Fruit fly (Drosophila melanogaster) whole organism, prepupa: ENCODE measurements around the gene Edc3.

Experiments
- Blimp-1 ChIP-seq: fragments of 200-800 bp; sonication (Bioruptor generic); optimal IDR thresholded peaks from 3 replicates; lab custom pipeline; 2017; ENCODE audit warnings: missing biosample characterization, missing genetic modification characterization, mild to moderate bottlenecking, moderate library complexity, missing genetic modification reagents
- CG10631 ChIP-seq: fragments of 200-800 bp; sonication (Bioruptor generic); optimal IDR thresholded peaks from 2 replicates; lab custom pipeline; 2016; ENCODE audit warnings: missing biosample characterization, missing genetic modification characterization
- CG10669 ChIP-seq: fragments of 200-800 bp; sonication (Bioruptor generic); optimal IDR thresholded peaks from 3 replicates; lab custom pipeline; 2018; ENCODE audit warnings: missing biosample characterization, mild to moderate bottlenecking, missing genetic modification characterization, moderate library complexity
- CG11902 ChIP-seq: fragments of 200-800 bp; sonication (Bioruptor generic); optimal IDR thresholded peaks from 3 replicates; lab custom pipeline; 2016; ENCODE audit warnings: missing biosample characterization, missing genetic modification characterization
- CG15336 ChIP-seq: fragments of 200-800 bp; sonication (Bioruptor generic); IDR thresholded peaks from 2 replicates; pipeline ENCODE4 v1.3.6; 2022; ENCODE audit warnings: missing biosample characterization, missing genetic modification characterization
- CG1621 ChIP-seq: fragments of 200-800 bp; sonication (Bioruptor generic); optimal IDR thresholded peaks from 3 replicates; lab custom pipeline; 2018; ENCODE audit warnings: missing biosample characterization, mild to moderate bottlenecking, missing genetic modification characterization
- CG16779 ChIP-seq: fragments of 200-800 bp; sonication (Bioruptor generic); optimal IDR thresholded peaks from 3 replicates; lab custom pipeline; 2017; ENCODE audit warnings: missing biosample characterization, mild to moderate bottlenecking, missing genetic modification characterization
- CG32006 ChIP-seq: fragments of 200-800 bp; sonication (Bioruptor generic); optimal IDR thresholded peaks from 3 replicates; lab custom pipeline; 2017; ENCODE audit warnings: missing biosample characterization, mild to moderate bottlenecking, missing genetic modification characterization
- CG34406 ChIP-seq: fragments of 200-800 bp; sonication (Bioruptor generic); optimal IDR thresholded peaks from 3 replicates; lab custom pipeline; 2016; ENCODE audit warnings: missing biosample characterization, missing genetic modification characterization
- CG3919 ChIP-seq: fragments of 200-800 bp; sonication (Bioruptor generic); optimal IDR thresholded peaks from 3 replicates; lab custom pipeline; 2016; ENCODE audit warnings: missing biosample characterization, missing genetic modification characterization
- CG4318 ChIP-seq: fragments of 200-800 bp; sonication (Bioruptor generic); optimal IDR thresholded peaks from 3 replicates; lab custom pipeline; 2017; ENCODE audit warnings: missing biosample characterization, mild to moderate bottlenecking, missing genetic modification characterization
- CG6276 ChIP-seq: fragments of 200-800 bp; sonication (Bioruptor generic); optimal IDR thresholded peaks from 2 replicates; lab custom pipeline; 2017; ENCODE audit warnings: missing biosample characterization, mild to moderate bottlenecking, missing genetic modification characterization
- CG6792 ChIP-seq: fragments of 200-800 bp; sonication (Bioruptor generic); optimal IDR thresholded peaks from 3 replicates; lab custom pipeline; 2016; ENCODE audit warnings: missing biosample characterization, missing genetic modification characterization
- CG6854 ChIP-seq: fragments of 200-800 bp; sonication (Bioruptor generic); optimal IDR thresholded peaks from 2 replicates; lab custom pipeline; 2017; ENCODE audit warnings: missing biosample characterization, mild to moderate bottlenecking, missing genetic modification characterization
- CG7368 ChIP-seq: fragments of 200-800 bp; sonication (Bioruptor generic); optimal IDR thresholded peaks from 3 replicates; lab custom pipeline; 2016; ENCODE audit warnings: missing biosample characterization, missing genetic modification characterization
- CG8119 ChIP-seq: fragments of 200-800 bp; sonication (Bioruptor generic); IDR thresholded peaks from 3 replicates; pipeline ENCODE4 v1.3.6; 2022; ENCODE audit warnings: missing biosample characterization, missing genetic modification characterization
- CG8319 ChIP-seq: fragments of 200-800 bp; sonication (Bioruptor generic); optimal IDR thresholded peaks from 3 replicates; lab custom pipeline; 2016; ENCODE audit warnings: missing biosample characterization, missing genetic modification characterization
- CG9139 ChIP-seq: fragments of 200-800 bp; sonication (Bioruptor generic); optimal IDR thresholded peaks from 3 replicates; lab custom pipeline; 2017; ENCODE audit warnings: missing biosample characterization, mild to moderate bottlenecking, missing genetic modification characterization
- Eip78C ChIP-seq: fragments of 200-800 bp; sonication (Bioruptor generic); peaks from one replicate; lab custom pipeline; 2016; ENCODE audit warnings: missing biosample characterization, missing genetic modification characterization
- Eip93F ChIP-seq: fragments of 200-800 bp; sonication (Bioruptor generic); optimal IDR thresholded peaks from 2 replicates; lab custom pipeline; 2016; ENCODE audit warnings: missing biosample characterization, mild to moderate bottlenecking, missing genetic modification characterization
- Hr38 ChIP-seq: sonication (Bioruptor generic); optimal IDR thresholded peaks from 2 replicates; lab custom pipeline; 2016; ENCODE audit warnings: missing biosample characterization, missing genetic modification characterization
- Hr39 ChIP-seq: fragments of 200-800 bp; sonication (Bioruptor generic); optimal IDR thresholded peaks from 2 replicates; lab custom pipeline; 2016; ENCODE audit warnings: missing biosample characterization, missing genetic modification characterization
- Hr4 ChIP-seq: fragments of 200-800 bp; sonication (Bioruptor generic); optimal IDR thresholded peaks from 3 replicates; lab custom pipeline; 2016; ENCODE audit warnings: missing biosample characterization, missing genetic modification characterization
- Lpt ChIP-seq: fragments of 200-800 bp; sonication (Bioruptor generic); optimal IDR thresholded peaks from 3 replicates; lab custom pipeline; 2016; ENCODE audit warnings: missing biosample characterization, missing genetic modification characterization
- Met ChIP-seq: fragments of 200-800 bp; sonication (Bioruptor generic); optimal IDR thresholded peaks from 3 replicates; lab custom pipeline; 2016; ENCODE audit warnings: missing biosample characterization, missing genetic modification characterization
- Smox ChIP-seq: fragments of 200-800 bp; sonication (Bioruptor generic); optimal IDR thresholded peaks from 3 replicates; lab custom pipeline; 2016; ENCODE audit warnings: missing biosample characterization, missing genetic modification characterization
- Sox14 ChIP-seq: fragments of 200-800 bp; sonication (Bioruptor generic); optimal IDR thresholded peaks from 3 replicates; lab custom pipeline; 2016; ENCODE audit warnings: missing biosample characterization, missing genetic modification characterization
- Sox15 ChIP-seq: fragments of 200-800 bp; sonication (Bioruptor generic); optimal IDR thresholded peaks from 3 replicates; lab custom pipeline; 2016; ENCODE audit warnings: missing biosample characterization, missing genetic modification characterization
- cyc ChIP-seq: fragments of 200-800 bp; sonication (Bioruptor generic); optimal IDR thresholded peaks from 3 replicates; lab custom pipeline; 2016; ENCODE audit warnings: missing biosample characterization, missing genetic modification characterization
- dac ChIP-seq: fragments of 200-800 bp; sonication (Bioruptor generic); optimal IDR thresholded peaks from 2 replicates; lab custom pipeline; 2017; ENCODE audit warnings: missing biosample characterization, mild to moderate bottlenecking, missing genetic modification characterization
- dsx ChIP-seq: fragments of 200-800 bp; optimal IDR thresholded peaks from 3 replicates; lab custom pipeline; 2019; ENCODE audit warnings: missing biosample characterization, mild to moderate bottlenecking, missing genetic modification characterization, moderate library complexity; ENCODE audit not compliant: poor library complexity, severe bottlenecking
- eg ChIP-seq: fragments of 200-800 bp; sonication (Bioruptor generic); IDR thresholded peaks from 3 replicates; pipeline ENCODE4 v1.3.6; 2022; ENCODE audit warnings: missing biosample characterization, missing genetic modification characterization
- esn ChIP-seq: fragments of 200-800 bp; sonication (Bioruptor generic); optimal IDR thresholded peaks from 2 replicates; lab custom pipeline; 2016; ENCODE audit warnings: missing biosample characterization, mild to moderate bottlenecking, missing genetic modification characterization, moderate library complexity
- fd85E ChIP-seq: fragments of 200-800 bp; sonication (Bioruptor generic); optimal IDR thresholded peaks from 3 replicates; lab custom pipeline; 2016; ENCODE audit warnings: missing biosample characterization, missing genetic modification characterization
- fkh ChIP-seq: fragments of 200-800 bp; sonication (Bioruptor generic); optimal IDR thresholded peaks from 3 replicates; lab custom pipeline; 2017; ENCODE audit warnings: missing biosample characterization, mild to moderate bottlenecking, missing genetic modification characterization, moderate library complexity
- lz ChIP-seq: fragments of 200-800 bp; sonication (Bioruptor generic); optimal IDR thresholded peaks from 3 replicates; lab custom pipeline; 2016; ENCODE audit warnings: missing biosample characterization, missing genetic modification characterization
- net ChIP-seq: fragments of 200-800 bp; sonication (Bioruptor generic); optimal IDR thresholded peaks from 3 replicates; lab custom pipeline; 2016; ENCODE audit warnings: missing biosample characterization, missing genetic modification characterization
- pdm3 ChIP-seq: fragments of 200-800 bp; sonication (Bioruptor generic); optimal IDR thresholded peaks from 3 replicates; lab custom pipeline; 2016; ENCODE audit warnings: missing biosample characterization, missing genetic modification characterization
- salr ChIP-seq, 2 experiments: fragments of 200-800 bp; sonication (Bioruptor generic); optimal IDR thresholded peaks; 3 replicates each; lab custom pipeline; 2016 to 2018; ENCODE audit warnings: missing biosample characterization in 2 of 2, missing genetic modification characterization in 2 of 2, mild to moderate bottlenecking in 1 of 2
- spab ChIP-seq: fragments of 200-800 bp; sonication (Bioruptor generic); optimal IDR thresholded peaks from 2 replicates; lab custom pipeline; 2017; ENCODE audit warnings: missing biosample characterization, mild to moderate bottlenecking, missing genetic modification characterization, missing genetic modification reagents
- ss ChIP-seq, 2 experiments: fragments of 200-800 bp; sonication (Bioruptor generic); optimal IDR thresholded peaks; 2 replicates in 1 of 2; 3 replicates in 1 of 2; lab custom pipeline; 2017 to 2018; ENCODE audit warnings: mild to moderate bottlenecking in 2 of 2, missing biosample characterization in 2 of 2, missing genetic modification characterization in 2 of 2, moderate library complexity in 1 of 2
- svp ChIP-seq: fragments of 200-800 bp; sonication (Bioruptor generic); peaks from one replicate; lab custom pipeline; 2016; ENCODE audit warnings: missing biosample characterization, missing genetic modification characterization
- topi ChIP-seq: fragments of 200-800 bp; sonication (Bioruptor generic); optimal IDR thresholded peaks from 3 replicates; lab custom pipeline; 2016; ENCODE audit warnings: missing biosample characterization, missing genetic modification characterization
- vri ChIP-seq: fragments of 200-800 bp; sonication (Bioruptor generic); optimal IDR thresholded peaks from 3 replicates; lab custom pipeline; 2016; ENCODE audit warnings: missing biosample characterization, mild to moderate bottlenecking, missing genetic modification characterization

The Edc3 gene

DNA sequence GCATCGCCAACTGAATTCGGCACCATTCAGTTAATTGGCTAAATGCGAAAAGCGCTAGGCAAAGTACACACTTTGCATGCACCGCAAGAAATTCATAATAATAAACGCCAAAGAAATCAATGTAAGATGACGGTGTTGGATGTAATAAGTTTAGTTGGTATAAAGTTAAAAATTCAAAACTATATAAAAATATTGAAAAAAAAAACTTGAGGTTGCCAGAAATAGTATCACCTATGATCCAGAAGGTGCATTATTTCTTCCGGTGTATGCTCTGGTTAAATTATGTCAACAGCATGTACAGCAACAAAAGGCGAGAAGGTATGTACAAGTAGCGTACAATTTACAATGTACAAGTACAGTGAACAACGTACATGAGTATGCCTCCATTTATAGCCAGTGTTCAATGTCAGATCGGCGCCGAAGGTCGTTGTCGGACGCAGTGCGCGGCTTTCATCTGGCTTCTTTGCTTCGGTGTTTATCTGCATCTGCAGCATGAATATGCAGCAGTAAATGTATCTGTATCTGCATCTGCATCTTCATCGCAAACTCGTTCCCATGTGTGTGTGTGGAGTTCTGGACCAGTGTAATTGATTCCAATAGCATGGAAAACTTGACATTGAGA lies 32.7 kb downstream of the Edc3 start (continued):
- TF ChIP-seq dsx (GFP tag; lab: Kevin White, UChicago) (peak; percentile 71), Hr4 (peak; percentile 91), net (peak; percentile 84), CG6276 (GFP tag; lab: Kevin White, UChicago) (peak; percentile 72), CG10669 (GFP tag; lab: Kevin White, UChicago) (peak; percentile 86), Sox14 (peak; percentile 85), Lpt (GFP tag; lab: Kevin White, UChicago) (peak; percentile 72), Hr39 (GFP tag; lab: Kevin White, UChicago) (peak; percentile 46), dac (peak; percentile 59), CG15336 (GFP tag; lab: Robert Waterston, UW) (peak; percentile 81), Hr38 (GFP tag; lab: Kevin White, UChicago) (no peak), vri (GFP tag; lab: Kevin White, UChicago) (no peak), topi (GFP tag; lab: Kevin White, UChicago) (peak; percentile 67), Smox (GFP tag; lab: Kevin White, UChicago) (peak; percentile 37), CG3919 (GFP tag; lab: Kevin White, UChicago) (peak; percentile 89), CG34406 (GFP tag; lab: Kevin White, UChicago) (peak; percentile 82), CG6792 (GFP tag; lab: Kevin White, UChicago) (peak; percentile 75), pdm3 (GFP tag; lab: Kevin White, UChicago) (peak; percentile 85), Eip93F (GFP tag; lab: Kevin White, UChicago) (no peak), esn (GFP tag; lab: Kevin White, UChicago) (peak; percentile 63), CG10631 (GFP tag; lab: Kevin White, UChicago) (peak; percentile 85)

DNA sequence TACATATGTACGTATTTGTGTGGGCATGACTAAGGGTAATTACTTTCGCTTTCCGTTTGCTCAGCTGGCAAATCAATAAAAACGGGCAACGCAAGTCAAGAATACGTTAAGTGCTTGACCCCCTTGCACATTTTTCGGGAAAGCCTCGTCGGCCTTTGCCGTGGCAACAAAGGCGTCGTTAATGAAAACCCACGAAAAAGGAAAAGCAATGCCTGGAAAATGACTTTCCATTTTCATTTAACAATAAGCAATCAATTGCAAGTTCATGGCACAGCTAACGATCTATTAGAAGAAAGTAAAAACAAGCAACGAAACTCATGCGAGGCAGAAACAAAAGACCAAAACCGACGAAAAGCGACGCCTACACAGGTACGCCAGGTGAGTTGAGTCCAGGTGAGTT lies 33.6 kb downstream of the Edc3 start:
- no peak for TF ChIP-seq eg (GFP tag; lab: Robert Waterston, UW)
- no peak for TF ChIP-seq ss (GFP tag; optimal IDR thresholded peaks at IDR 0.05; lab: Kevin White, UChicago)
- no peak for TF ChIP-seq CG11902 (GFP tag; lab: Kevin White, UChicago)
- no peak for TF ChIP-seq CG34406 (GFP tag; lab: Kevin White, UChicago)
- no peak for TF ChIP-seq net
- TF ChIP-seq, all 60 proteins: peak for 0

DNA sequence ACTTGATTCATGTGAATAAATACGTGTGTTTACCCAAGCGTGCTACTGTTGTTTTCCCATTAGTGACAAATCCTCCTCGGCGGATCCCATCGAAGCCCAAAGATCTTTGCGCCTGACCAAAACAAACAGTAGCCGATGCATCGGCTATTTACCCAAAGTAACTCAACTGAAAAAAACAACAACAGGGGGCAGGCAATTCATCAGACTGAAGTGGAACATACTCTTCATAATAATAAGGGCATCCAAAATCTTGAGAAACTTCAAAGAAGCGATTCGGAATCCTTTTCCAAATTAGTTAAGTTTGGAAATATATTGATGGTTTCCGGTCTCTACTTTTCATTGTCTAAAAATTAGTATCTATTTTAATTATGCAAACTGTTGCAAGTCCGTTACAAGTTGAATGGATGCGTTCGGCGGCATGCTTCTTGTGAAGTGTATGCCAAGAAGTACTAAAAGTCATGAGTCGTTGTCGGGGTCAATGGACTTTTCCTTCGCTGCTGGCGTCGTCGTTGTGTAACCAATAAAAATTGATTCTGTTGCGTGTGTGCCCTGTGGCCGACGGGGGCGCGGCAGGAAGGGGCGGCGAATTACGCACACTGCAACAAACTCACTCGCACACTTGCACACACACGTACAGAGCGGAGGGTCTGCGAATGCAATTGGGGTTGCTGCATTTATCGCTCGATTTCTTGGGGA lies 34.2 kb downstream of the Edc3 start:
- TF ChIP-seq CG6854 = no peak
- no peak for TF ChIP-seq fd85E (GFP tag; lab: Kevin White, UChicago)
- peak; percentile 54 for TF ChIP-seq Hr4
- TF ChIP-seq eg (GFP tag; lab: Robert Waterston, UW) = no peak
- TF ChIP-seq Met = peak; percentile 84
- TF ChIP-seq CG6792 (GFP tag; lab: Kevin White, UChicago) = peak; percentile 57
- peak; percentile 94 for TF ChIP-seq Eip78C
- TF ChIP-seq net = peak; percentile 49
- TF ChIP-seq CG8319 (GFP tag; lab: Kevin White, UChicago) = peak; percentile 56
- peak; percentile 60 to 96 for TF ChIP-seq ss (GFP tag; optimal IDR thresholded peaks at IDR 0.05; lab: Kevin White, UChicago)
- peak; percentile 55 for TF ChIP-seq CG32006 (GFP tag; lab: Kevin White, UChicago)
- TF ChIP-seq Hr39 (GFP tag; lab: Kevin White, UChicago) = peak; percentile 83
- TF ChIP-seq CG10631 (GFP tag; lab: Kevin White, UChicago) = peak; percentile 44
- TF ChIP-seq CG3919 (GFP tag; lab: Kevin White, UChicago) = peak; percentile 71
- TF ChIP-seq CG1621 (tag; lab: Kevin White, UChicago) = peak; percentile 28
- TF ChIP-seq CG8119 (GFP tag; lab: Robert Waterston, UW) = peak; percentile 53
- peak; percentile 26 for TF ChIP-seq CG6276 (GFP tag; lab: Kevin White, UChicago)
- peak; percentile 95 for TF ChIP-seq svp (GFP tag; lab: Kevin White, UChicago)
- TF ChIP-seq lz (GFP tag; lab: Kevin White, UChicago) = peak; percentile 64
- peak; percentile 48 for TF ChIP-seq Sox15 (GFP tag; lab: Kevin White, UChicago)
- TF ChIP-seq fkh (GFP tag; lab: Kevin White, UChicago) = peak; percentile 61
- peak; percentile 61 for TF ChIP-seq Blimp-1 (GFP tag; lab: Kevin White, UChicago)
- TF ChIP-seq CG7368 (GFP tag; lab: Kevin White, UChicago) = peak; percentile 67
- TF ChIP-seq salr (GFP tag; optimal IDR thresholded peaks at IDR 0.05; lab: Kevin White, UChicago) = peak; percentile 26 to 31
- peak; percentile 20 for TF ChIP-seq CG16779 (tag; lab: Kevin White, UChicago)
- TF ChIP-seq CG34406 (GFP tag; lab: Kevin White, UChicago) = peak; percentile 68
- TF ChIP-seq CG9139 (GFP tag; lab: Kevin White, UChicago) = no peak
- TF ChIP-seq CG10669 (GFP tag; lab: Kevin White, UChicago) = peak; percentile 78
- peak; percentile 63 for TF ChIP-seq spab
- TF ChIP-seq cyc (GFP tag; lab: Kevin White, UChicago) = peak; percentile 78
- TF ChIP-seq CG4318 (GFP tag; lab: Kevin White, UChicago) = no peak
